Worm (Caenorhabditis elegans) whole organism, late embryonic: ENCODE data around the gene C56C10.7.

Source experiments
- F13H6.1 ChIP-seq: sonication (generic microtip); optimal IDR thresholded peaks from 2 replicates; lab custom pipeline; 2016; ENCODE audit warnings: missing genetic modification characterization, missing compliant biosample characterization
- K09A11.1 ChIP-seq: sonication (generic microtip); optimal IDR thresholded peaks from 2 replicates; lab custom pipeline; 2017; ENCODE audit warnings: antibody characterized with exemption, mild to moderate bottlenecking, missing genetic modification characterization, missing compliant biosample characterization; ENCODE audit not compliant: insufficient read depth
- T23F11.4 ChIP-seq: fragments of 200-800 bp; sonication (Bioruptor generic); optimal IDR thresholded peaks from 2 replicates; lab custom pipeline; 2018; ENCODE audit warnings: mild to moderate bottlenecking, missing genetic modification characterization, missing compliant biosample characterization
- Y22D7AL.16 ChIP-seq: sonication (generic microtip); optimal IDR thresholded peaks from 2 replicates; lab custom pipeline; 2016; ENCODE audit warnings: missing genetic modification characterization, missing compliant biosample characterization
- ahr-1 ChIP-seq: sonication (generic microtip); optimal IDR thresholded peaks from 2 replicates; lab custom pipeline; 2016; ENCODE audit warnings: missing genetic modification characterization, missing compliant biosample characterization
- ceh-14 ChIP-seq: sonication (generic microtip); optimal IDR thresholded peaks from 2 replicates; lab custom pipeline; 2016; ENCODE audit warnings: missing genotype, missing genetic modification characterization, missing compliant biosample characterization
- ceh-18 ChIP-seq: sonication (generic microtip); optimal IDR thresholded peaks from 2 replicates; lab custom pipeline; 2016; ENCODE audit warnings: missing genetic modification characterization, missing compliant biosample characterization
- ceh-22 ChIP-seq: sonication (generic microtip); optimal IDR thresholded peaks from 2 replicates; lab custom pipeline; 2017; ENCODE audit warnings: missing biosample characterization, missing genetic modification characterization
- ceh-34 ChIP-seq: sonication (generic microtip); optimal IDR thresholded peaks from 2 replicates; lab custom pipeline; 2016; ENCODE audit warnings: mild to moderate bottlenecking, missing genetic modification characterization, missing compliant biosample characterization
- ceh-45 ChIP-seq: fragments of 200-800 bp; sonication (Bioruptor generic); IDR thresholded peaks from 2 replicates; pipeline ENCODE4 v1.3.6; 2022; ENCODE audit warnings: missing genetic modification reagents, missing genetic modification characterization, missing compliant biosample characterization
- ceh-48 ChIP-seq: sonication (generic microtip); optimal IDR thresholded peaks from 2 replicates; lab custom pipeline; 2016; ENCODE audit warnings: missing genetic modification characterization, inconsistent platforms, missing compliant biosample characterization
- ceh-9 ChIP-seq: sonication (generic microtip); optimal IDR thresholded peaks from 2 replicates; lab custom pipeline; 2016; ENCODE audit warnings: mild to moderate bottlenecking, missing genetic modification characterization, inconsistent platforms, missing compliant biosample characterization
- dve-1 ChIP-seq: sonication (generic microtip); optimal IDR thresholded peaks from 2 replicates; lab custom pipeline; 2017; ENCODE audit warnings: antibody characterized with exemption, mild to moderate bottlenecking, missing genetic modification characterization, missing compliant biosample characterization
- elt-2 ChIP-seq: sonication (generic microtip); optimal IDR thresholded peaks from 2 replicates; lab custom pipeline; 2016; ENCODE audit warnings: missing genetic modification reagents, missing genetic modification characterization, missing compliant biosample characterization
- elt-4 ChIP-seq: sonication (generic microtip); optimal IDR thresholded peaks from 2 replicates; lab custom pipeline; 2016; ENCODE audit warnings: missing genetic modification characterization, missing compliant biosample characterization
- eyg-1 ChIP-seq: sonication (generic microtip); optimal IDR thresholded peaks from 2 replicates; lab custom pipeline; 2016; ENCODE audit warnings: missing genotype, missing genetic modification characterization, missing compliant biosample characterization
- fax-1 ChIP-seq: sonication (generic microtip); optimal IDR thresholded peaks from 2 replicates; lab custom pipeline; 2016; ENCODE audit warnings: missing genotype, missing genetic modification characterization, missing compliant biosample characterization
- gmeb-2 ChIP-seq: sonication (generic microtip); optimal IDR thresholded peaks from 2 replicates; lab custom pipeline; 2016; ENCODE audit warnings: missing genetic modification characterization, inconsistent platforms, missing compliant biosample characterization
- hlh-13 ChIP-seq: fragments of 200-800 bp; sonication (Bioruptor generic); optimal IDR thresholded peaks from 2 replicates; lab custom pipeline; 2018; ENCODE audit warnings: mild to moderate bottlenecking, missing genetic modification characterization, missing compliant biosample characterization
- hlh-30 ChIP-seq: sonication (generic microtip); optimal IDR thresholded peaks from 2 replicates; lab custom pipeline; 2017; ENCODE audit warnings: antibody characterized with exemption, missing genetic modification characterization, missing compliant biosample characterization; ENCODE audit not compliant: insufficient read depth
- hlh-6 ChIP-seq: sonication (generic microtip); optimal IDR thresholded peaks from 2 replicates; lab custom pipeline; 2016; ENCODE audit warnings: missing genotype, missing genetic modification characterization, missing compliant biosample characterization
- hlh-8 ChIP-seq: sonication (generic microtip); optimal IDR thresholded peaks from 2 replicates; lab custom pipeline; 2016; ENCODE audit warnings: missing genotype, missing genetic modification characterization, missing compliant biosample characterization
- madf-2 ChIP-seq: sonication (generic microtip); optimal IDR thresholded peaks from 2 replicates; lab custom pipeline; 2017; ENCODE audit warnings: missing genetic modification characterization, missing compliant biosample characterization
- nfya-1 ChIP-seq: sonication (generic microtip); optimal IDR thresholded peaks from 2 replicates; lab custom pipeline; 2017; ENCODE audit warnings: missing genetic modification characterization, mild to moderate bottlenecking, missing compliant biosample characterization, antibody characterized with exemption, moderate library complexity
- pag-3 ChIP-seq: sonication (generic microtip); optimal IDR thresholded peaks from 2 replicates; lab custom pipeline; 2016; ENCODE audit warnings: missing compliant biosample characterization, missing genetic modification characterization, borderline replicate concordance
- pat-9 ChIP-seq: fragments of 200-800 bp; sonication (Bioruptor generic); optimal IDR thresholded peaks from 2 replicates; lab custom pipeline; 2018; ENCODE audit warnings: mild to moderate bottlenecking, missing genetic modification characterization, moderate library complexity, missing compliant biosample characterization
- pha-2 ChIP-seq: sonication (generic microtip); optimal IDR thresholded peaks from 2 replicates; lab custom pipeline; 2017; ENCODE audit warnings: mild to moderate bottlenecking, missing genetic modification characterization, missing compliant biosample characterization
- rnt-1 ChIP-seq: sonication (generic microtip); optimal IDR thresholded peaks from 2 replicates; lab custom pipeline; 2016; ENCODE audit warnings: missing genetic modification characterization, missing compliant biosample characterization
- sox-4 ChIP-seq: sonication (generic microtip); optimal IDR thresholded peaks from 2 replicates; lab custom pipeline; 2017; ENCODE audit warnings: mild to moderate bottlenecking, missing genetic modification characterization, inconsistent platforms, missing compliant biosample characterization
- syd-9 ChIP-seq: sonication (generic microtip); optimal IDR thresholded peaks from 2 replicates; lab custom pipeline; 2016; ENCODE audit warnings: mild to moderate bottlenecking, missing genetic modification characterization, moderate library complexity, missing compliant biosample characterization
- tbx-2 ChIP-seq: sonication (generic microtip); optimal IDR thresholded peaks from 2 replicates; lab custom pipeline; 2016; ENCODE audit warnings: missing genetic modification characterization, missing compliant biosample characterization
- tbx-7 ChIP-seq: sonication (generic microtip); optimal IDR thresholded peaks from 2 replicates; lab custom pipeline; 2016; ENCODE audit warnings: missing genotype, missing genetic modification characterization, missing compliant biosample characterization
- unc-55 ChIP-seq: sonication (generic microtip); optimal IDR thresholded peaks from 2 replicates; lab custom pipeline; 2017; ENCODE audit warnings: missing biosample characterization, missing genetic modification reagents, missing genetic modification characterization
- unc-86 ChIP-seq: sonication (generic microtip); optimal IDR thresholded peaks from 2 replicates; lab custom pipeline; 2016; ENCODE audit warnings: missing genetic modification characterization, missing compliant biosample characterization
- ztf-16 ChIP-seq: sonication (generic microtip); optimal IDR thresholded peaks from 2 replicates; lab custom pipeline; 2017; ENCODE audit warnings: missing genetic modification characterization, missing compliant biosample characterization

The C56C10.7 gene

DNA sequence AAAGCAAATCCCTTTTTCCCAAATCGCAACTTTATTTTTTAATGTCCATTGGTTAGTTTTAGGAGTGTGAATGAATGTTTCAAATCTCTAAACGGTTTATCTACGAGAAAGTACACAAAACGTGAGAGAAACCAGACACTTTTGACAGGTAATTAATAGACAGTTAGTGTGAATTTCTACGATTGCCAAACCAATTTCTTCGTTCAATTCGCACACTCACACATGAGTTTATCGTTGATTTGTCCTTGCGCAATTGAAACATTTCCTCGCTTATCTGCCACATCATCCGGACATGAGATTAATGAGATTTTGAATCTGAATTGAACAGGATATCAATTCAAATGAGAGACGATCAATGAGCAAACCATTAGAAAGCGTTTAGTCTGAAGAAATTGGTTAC, 22.9 kb upstream of the C56C10.7 start:
- no peak for TF ChIP-seq pat-9
- TF ChIP-seq pha-2 (tag; lab: Kevin White, UChicago) = no peak
- TF ChIP-seq tbx-2 (tag; lab: Kevin White, UChicago) = no peak

- TF ChIP-seq hlh-13 = no peak
- TF ChIP-seq dve-1 (tag; lab: Kevin White, UChicago) = no peak
- TF ChIP-seq ceh-48 = peak; percentile 38
- no peak for TF ChIP-seq tbx-2 (tag; lab: Kevin White, UChicago)
- TF ChIP-seq ceh-14 (tag; lab: Kevin White, UChicago) = no peak
- no peak for TF ChIP-seq ceh-9 (tag; lab: Kevin White, UChicago)
- peak; percentile 37 for TF ChIP-seq hlh-30 (tag; lab: Kevin White, UChicago)
- TF ChIP-seq ceh-45 (GFP tag; lab: Robert Waterston, UW) = no peak
- no peak for TF ChIP-seq fax-1 (tag; lab: Kevin White, UChicago)
- no peak for TF ChIP-seq gmeb-2 (tag; lab: Kevin White, UChicago)
- TF ChIP-seq K09A11.1 = no peak
- no peak for TF ChIP-seq F13H6.1 (tag; lab: Kevin White, UChicago)
- TF ChIP-seq tbx-7 (tag; lab: Kevin White, UChicago) = no peak
- no peak for TF ChIP-seq ahr-1 (tag; lab: Kevin White, UChicago)
- no peak for TF ChIP-seq ceh-34
- TF ChIP-seq hlh-8 (tag; lab: Kevin White, UChicago) = no peak
Observed at ce11 chrII:6609315-6609842, 22.0 kb upstream of the C56C10.7 start, which contains the start of gene epg-5. TSS of gene epg-5 (minus strand) at chrII:6609365.

ce11 chrII:6608626-6609025, 21.3 kb upstream of the C56C10.7 start:
- TF ChIP-seq unc-55 = no peak
- no peak for TF ChIP-seq syd-9 (tag; lab: Kevin White, UChicago)
- no peak for TF ChIP-seq hlh-30 (tag; lab: Kevin White, UChicago)
- no peak for TF ChIP-seq ztf-16 (tag; lab: Kevin White, UChicago)
- TF ChIP-seq pag-3 = no peak
- no peak for TF ChIP-seq Y22D7AL.16 (tag; lab: Kevin White, UChicago)
- no peak for TF ChIP-seq T23F11.4 (GFP tag; lab: Kevin White, UChicago)
- TF ChIP-seq unc-86 (tag; lab: Kevin White, UChicago) = no peak
- no peak for TF ChIP-seq madf-2
- TF ChIP-seq ahr-1 (tag; lab: Kevin White, UChicago) = no peak
- TF ChIP-seq ceh-48 = no peak

ce11 chrII:6600973-6601372, 13.6 kb upstream of the C56C10.7 start, which contains the start of gene vps-33.2:
TSS of gene vps-33.2 (plus strand) at chrII:6601216.
- TF ChIP-seq ceh-18 (tag; lab: Kevin White, UChicago) (no peak), nfya-1 (peak; percentile 34)

- peak; percentile 41 for TF ChIP-seq nfya-1
- TF ChIP-seq ceh-48 = peak; percentile 65
- TF ChIP-seq ceh-22 (tag; lab: Kevin White, UChicago) = no peak
Observed at ce11 chrII:6598050-6598449, 10.7 kb upstream of the C56C10.7 start, which contains the start of gene dnj-8. TSS of gene dnj-8 (minus strand) at chrII:6598080.

DNA sequence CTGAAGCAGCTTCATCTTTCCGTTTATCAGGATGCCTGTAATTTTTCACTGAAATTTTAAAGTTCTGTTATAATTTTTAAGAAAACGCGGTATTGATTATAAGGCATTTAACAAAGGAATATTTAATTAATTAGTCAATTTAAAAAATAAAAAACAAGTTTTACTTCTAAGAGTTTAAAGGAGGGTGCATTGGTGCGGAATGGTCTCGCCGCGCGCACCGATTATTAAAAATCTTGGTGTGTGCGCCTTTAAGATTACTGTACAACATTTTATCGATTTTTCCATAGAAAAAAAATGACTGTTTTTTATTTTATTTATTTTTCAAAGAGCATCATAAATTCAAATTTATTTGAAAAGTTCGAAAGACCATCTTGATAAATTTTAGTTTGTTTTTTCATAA, 10.1 kb upstream of the C56C10.7 start:
- no peak for TF ChIP-seq elt-2 (tag; lab: Kevin White, UChicago)
- no peak for TF ChIP-seq F13H6.1 (tag; lab: Kevin White, UChicago)
- no peak for TF ChIP-seq gmeb-2 (tag; lab: Kevin White, UChicago)
- TF ChIP-seq hlh-13 = no peak
- no peak for TF ChIP-seq syd-9 (tag; lab: Kevin White, UChicago)
- TF ChIP-seq rnt-1 (tag; lab: Kevin White, UChicago) = no peak
- TF ChIP-seq hlh-6 (tag; lab: Kevin White, UChicago) = no peak
- no peak for TF ChIP-seq eyg-1 (tag; lab: Kevin White, UChicago)
- TF ChIP-seq elt-4 (tag; lab: Kevin White, UChicago) = no peak
- TF ChIP-seq sox-4 (tag; lab: Kevin White, UChicago) = no peak
- no peak for TF ChIP-seq unc-86 (tag; lab: Kevin White, UChicago)
- TF ChIP-seq, all 69 proteins: peak for 0
